Fruit fly (Drosophila melanogaster) whole organism, embryonic: ENCODE data around the gene CG17224.
A peak's percentile ranks its signal among the peaks of the same experiment; 100 is the strongest.

Source experiments
- ATbp ChIP-seq: fragments of 200-800 bp; sonication (Bioruptor generic); optimal IDR thresholded peaks from 2 replicates; lab custom pipeline; 2017; ENCODE audit warnings: missing biosample characterization, mild to moderate bottlenecking, missing genetic modification characterization, missing genetic modification reagents
- Antp ChIP-seq: fragments of 200-800 bp; sonication (Bioruptor generic); optimal IDR thresholded peaks from 3 replicates; lab custom pipeline; 2016; ENCODE audit warnings: missing biosample characterization, missing genetic modification characterization
- Atf3 ChIP-seq: fragments of 200-800 bp; sonication (Bioruptor generic); optimal IDR thresholded peaks from 3 replicates; lab custom pipeline; 2016; ENCODE audit warnings: missing biosample characterization, missing genetic modification characterization
- Blimp-1 ChIP-seq: fragments of 200-800 bp; sonication (Bioruptor generic); optimal IDR thresholded peaks from 3 replicates; lab custom pipeline; 2018; ENCODE audit warnings: missing biosample characterization, missing genetic modification characterization, mild to moderate bottlenecking, moderate library complexity, missing genetic modification reagents
- CG10209 ChIP-seq: fragments of 200-800 bp; sonication (Bioruptor generic); optimal IDR thresholded peaks from 3 replicates; lab custom pipeline; 2017; ENCODE audit warnings: missing biosample characterization, mild to moderate bottlenecking, missing genetic modification characterization, missing genetic modification reagents
- CG10543 ChIP-seq: fragments of 200-800 bp; sonication (Bioruptor generic); optimal IDR thresholded peaks from 3 replicates; lab custom pipeline; 2017; ENCODE audit warnings: missing biosample characterization, mild to moderate bottlenecking, missing genetic modification characterization, moderate library complexity
- CG11247 ChIP-seq: fragments of 200-800 bp; sonication (Bioruptor generic); IDR thresholded peaks from 2 replicates; pipeline ENCODE4 v1.3.6; 2022; ENCODE audit warnings: missing biosample characterization, missing genetic modification characterization
- CG11398 ChIP-seq: fragments of 200-800 bp; sonication (Bioruptor generic); optimal IDR thresholded peaks from 2 replicates; lab custom pipeline; 2016; ENCODE audit warnings: missing biosample characterization, missing genetic modification characterization
- CG12299 ChIP-seq: fragments of 200-800 bp; sonication (Bioruptor generic); optimal IDR thresholded peaks from 2 replicates; lab custom pipeline; 2018; ENCODE audit warnings: missing biosample characterization, mild to moderate bottlenecking, missing genetic modification characterization
- CG13624 ChIP-seq: fragments of 200-800 bp; sonication (Bioruptor generic); optimal IDR thresholded peaks from 2 replicates; lab custom pipeline; 2016; ENCODE audit warnings: missing biosample characterization, missing genetic modification characterization
- CG14710 ChIP-seq: fragments of 200-800 bp; sonication (Bioruptor generic); optimal IDR thresholded peaks from 3 replicates; lab custom pipeline; 2019; ENCODE audit warnings: missing biosample characterization, mild to moderate bottlenecking, missing genetic modification characterization, moderate library complexity
- CG14965 ChIP-seq: fragments of 200-800 bp; sonication (Bioruptor generic); optimal IDR thresholded peaks from 2 replicates; lab custom pipeline; 2016; ENCODE audit warnings: missing biosample characterization, missing genetic modification characterization, borderline replicate concordance
- CG1602 ChIP-seq: fragments of 200-800 bp; sonication (Bioruptor generic); optimal IDR thresholded peaks from 3 replicates; lab custom pipeline; 2016; ENCODE audit warnings: missing biosample characterization, missing genetic modification characterization
- CG32767 ChIP-seq: fragments of 200-800 bp; sonication (Bioruptor generic); IDR thresholded peaks from 2 replicates; pipeline ENCODE4 v1.3.6; 2022; ENCODE audit warnings: missing biosample characterization, missing genetic modification characterization
- CG4730 ChIP-seq: fragments of 200-800 bp; sonication (Bioruptor generic); IDR thresholded peaks from 2 replicates; pipeline ENCODE4 v1.3.6; 2022; ENCODE audit warnings: missing biosample characterization, missing genetic modification characterization
- CG6689 ChIP-seq: fragments of 200-800 bp; sonication (Bioruptor generic); IDR thresholded peaks from 2 replicates; pipeline ENCODE4 v1.3.6; 2022; ENCODE audit warnings: missing biosample characterization, missing genetic modification characterization
- CG6791 ChIP-seq: fragments of 200-800 bp; sonication (Bioruptor generic); IDR thresholded peaks from 3 replicates; pipeline ENCODE4 v1.3.6; 2022; ENCODE audit warnings: missing biosample characterization, missing genetic modification characterization; ENCODE audit not compliant: partially characterized antibody
- CG9817 ChIP-seq: fragments of 200-800 bp; sonication (Bioruptor generic); optimal IDR thresholded peaks from 2 replicates; lab custom pipeline; 2018; ENCODE audit warnings: missing biosample characterization, mild to moderate bottlenecking, missing genetic modification characterization, moderate library complexity
- Dek ChIP-seq: fragments of 200-800 bp; sonication (Bioruptor generic); optimal IDR thresholded peaks from 3 replicates; lab custom pipeline; 2019; ENCODE audit warnings: missing biosample characterization, mild to moderate bottlenecking, missing genetic modification characterization, moderate library complexity
- Dll ChIP-seq: fragments of 200-800 bp; sonication (Bioruptor generic); IDR thresholded peaks from 4 replicates; pipeline ENCODE4 v1.3.6; 2022; ENCODE audit warnings: missing biosample characterization, missing genetic modification characterization; ENCODE audit not compliant: partially characterized antibody
- Doc2 ChIP-seq: fragments of 200-800 bp; sonication (Bioruptor generic); IDR thresholded peaks from 2 replicates; pipeline ENCODE4 v1.3.6; 2022; ENCODE audit warnings: missing biosample characterization, missing genetic modification characterization
- HLH4C ChIP-seq: fragments of 200-800 bp; sonication (Bioruptor generic); IDR thresholded peaks from 3 replicates; pipeline ENCODE4 v1.3.6; 2022; ENCODE audit warnings: missing biosample characterization, missing genetic modification characterization; ENCODE audit not compliant: partially characterized antibody
- HmgD ChIP-seq: fragments of 200-800 bp; sonication (Bioruptor generic); optimal IDR thresholded peaks from 3 replicates; lab custom pipeline; 2016; ENCODE audit warnings: missing biosample characterization, missing genetic modification characterization
- Hr3 ChIP-seq: fragments of 200-800 bp; sonication (Bioruptor generic); optimal IDR thresholded peaks from 3 replicates; lab custom pipeline; 2016; ENCODE audit warnings: missing biosample characterization, missing genetic modification characterization
- Hr39 ChIP-seq: fragments of >200 bp; optimal IDR thresholded peaks from 2 replicates; lab custom pipeline; 2017
- Hsf ChIP-seq: fragments of 200-800 bp; sonication (Bioruptor generic); optimal IDR thresholded peaks from 3 replicates; lab custom pipeline; 2016; ENCODE audit warnings: missing biosample characterization, missing genetic modification characterization
- MESR4 ChIP-seq: fragments of 200-800 bp; sonication (Bioruptor generic); optimal IDR thresholded peaks from 2 replicates; lab custom pipeline; 2018; ENCODE audit warnings: missing biosample characterization, mild to moderate bottlenecking, missing genetic modification characterization, moderate library complexity
- Mad ChIP-seq: fragments of 200-800 bp; sonication (Bioruptor generic); optimal IDR thresholded peaks from 2 replicates; lab custom pipeline; 2016; ENCODE audit warnings: missing biosample characterization, missing genetic modification characterization
- Nf-YA ChIP-seq: fragments of 200-800 bp; sonication (Bioruptor generic); IDR thresholded peaks from 2 replicates; pipeline ENCODE4 v1.3.6; 2022; ENCODE audit warnings: missing biosample characterization, missing genetic modification characterization
- Nf-YC ChIP-seq: fragments of 200-800 bp; optimal IDR thresholded peaks from 3 replicates; lab custom pipeline; 2019; ENCODE audit warnings: missing biosample characterization, mild to moderate bottlenecking, missing genetic modification characterization, moderate library complexity
- Opbp ChIP-seq: fragments of 200-800 bp; sonication (Bioruptor generic); IDR thresholded peaks from 3 replicates; pipeline ENCODE4 v1.3.6; 2022; ENCODE audit warnings: missing biosample characterization, missing genetic modification characterization; ENCODE audit not compliant: partially characterized antibody
- PHDP ChIP-seq: fragments of 200-800 bp; sonication (Bioruptor generic); optimal IDR thresholded peaks from 3 replicates; lab custom pipeline; 2018; ENCODE audit warnings: missing biosample characterization, mild to moderate bottlenecking, missing genetic modification characterization, moderate library complexity
- Pdp1 ChIP-seq, 2 experiments: fragments of 200-800 bp; sonication (Bioruptor generic); optimal IDR thresholded peaks; 3 replicates each; lab custom pipeline; 2016; ENCODE audit warnings: missing biosample characterization in 2 of 2, missing genetic modification characterization in 2 of 2, mild to moderate bottlenecking in 1 of 2, moderate library complexity in 1 of 2
- Scr ChIP-seq: fragments of 200-800 bp; sonication (Bioruptor generic); IDR thresholded peaks from 2 replicates; pipeline ENCODE4 v1.3.6; 2022; ENCODE audit warnings: missing biosample characterization, missing genetic modification characterization; ENCODE audit not compliant: partially characterized antibody
- abd-A ChIP-seq: fragments of 200-800 bp; sonication (Bioruptor generic); optimal IDR thresholded peaks from 3 replicates; lab custom pipeline; 2019; ENCODE audit warnings: missing biosample characterization, mild to moderate bottlenecking, missing genetic modification characterization, moderate library complexity
- al ChIP-seq: fragments of 200-800 bp; sonication (Bioruptor generic); IDR thresholded peaks from 2 replicates; pipeline ENCODE4 v1.3.6; 2022; ENCODE audit warnings: missing biosample characterization, missing genetic modification characterization
- amos ChIP-seq: fragments of 200-800 bp; sonication (Bioruptor generic); IDR thresholded peaks from 2 replicates; pipeline ENCODE4 v1.3.6; 2022; ENCODE audit warnings: missing biosample characterization, missing genetic modification characterization; ENCODE audit not compliant: partially characterized antibody
- cas ChIP-seq: fragments of 200-800 bp; sonication (Bioruptor generic); IDR thresholded peaks from 2 replicates; pipeline ENCODE4 v1.3.6; 2022; ENCODE audit warnings: missing biosample characterization, missing genetic modification characterization
- cato ChIP-seq: fragments of 200-800 bp; sonication (Bioruptor generic); optimal IDR thresholded peaks from 2 replicates; lab custom pipeline; 2016; ENCODE audit warnings: missing biosample characterization, missing genetic modification characterization, borderline replicate concordance
- croc ChIP-seq: fragments of 200-800 bp; sonication (Bioruptor generic); conservative IDR thresholded peaks from 3 replicates; pipeline ENCODE4 v1.3.6; 2022; ENCODE audit warnings: missing biosample characterization, missing genetic modification characterization
- danr ChIP-seq: fragments of 200-800 bp; sonication (Bioruptor generic); IDR thresholded peaks from 2 replicates; pipeline ENCODE4 v1.3.6; 2022; ENCODE audit warnings: missing biosample characterization, missing genetic modification characterization
- ems ChIP-seq: fragments of 200-800 bp; sonication (Bioruptor generic); optimal IDR thresholded peaks from 3 replicates; lab custom pipeline; 2016; ENCODE audit warnings: missing biosample characterization, missing genetic modification characterization
- gsb ChIP-seq: fragments of 200-800 bp; sonication (Bioruptor generic); IDR thresholded peaks from 2 replicates; pipeline ENCODE4 v1.3.6; 2022; ENCODE audit warnings: missing biosample characterization, missing genetic modification characterization
- lmd ChIP-seq: fragments of 200-800 bp; sonication (Bioruptor generic); IDR thresholded peaks from 2 replicates; pipeline ENCODE4 v1.3.6; 2022; ENCODE audit warnings: missing biosample characterization, missing genetic modification characterization
- psq ChIP-seq: fragments of 200-800 bp; sonication (Bioruptor generic); optimal IDR thresholded peaks from 2 replicates; lab custom pipeline; 2017; ENCODE audit warnings: missing biosample characterization, missing genetic modification characterization
- run ChIP-seq: fragments of 200-800 bp; sonication (Bioruptor generic); optimal IDR thresholded peaks from 3 replicates; lab custom pipeline; 2018; ENCODE audit warnings: missing biosample characterization, mild to moderate bottlenecking, missing genetic modification characterization
- shn ChIP-seq: fragments of 200-800 bp; sonication (Bioruptor generic); optimal IDR thresholded peaks from 3 replicates; lab custom pipeline; 2016; ENCODE audit warnings: missing biosample characterization, missing genetic modification characterization
- stc ChIP-seq: fragments of 200-800 bp; sonication (Bioruptor generic); IDR thresholded peaks from 2 replicates; pipeline ENCODE4 v1.3.6; 2022; ENCODE audit warnings: missing biosample characterization, missing genetic modification characterization
- unpg ChIP-seq: fragments of 200-800 bp; sonication (Bioruptor generic); optimal IDR thresholded peaks from 3 replicates; lab custom pipeline; 2018; ENCODE audit warnings: missing biosample characterization, mild to moderate bottlenecking, missing genetic modification characterization, moderate library complexity
- vfl ChIP-seq: fragments of 200-800 bp; sonication (Bioruptor generic); optimal IDR thresholded peaks from 2 replicates; lab custom pipeline; 2016; ENCODE audit warnings: missing biosample characterization, missing genetic modification characterization

The CG17224 gene

DNA sequence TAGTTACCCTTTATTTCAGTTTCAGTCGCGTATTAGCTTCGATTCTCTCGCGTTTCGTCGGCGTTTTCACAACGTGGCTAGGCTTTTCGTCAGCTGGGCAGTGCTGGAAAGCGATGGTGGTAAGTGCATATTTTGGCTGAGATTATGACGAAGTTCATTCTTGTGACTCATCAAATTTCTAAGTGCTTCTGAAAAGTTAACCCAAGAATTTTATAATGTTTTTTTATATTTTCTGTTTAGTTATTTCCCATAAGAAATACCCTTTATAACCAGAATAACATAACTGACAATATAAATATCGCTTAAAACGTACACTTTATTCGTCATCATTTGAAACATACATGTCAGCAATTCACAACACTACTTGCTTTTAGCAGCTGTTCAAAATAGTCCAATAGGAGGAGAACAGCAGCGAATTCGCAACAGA lies 19.1 kb upstream of the CG17224 start, which contains the start of the genes CG17260 and SerRS (continued):
- TF ChIP-seq amos (GFP tag; lab: Robert Waterston, UW) (peak; percentile 22; the same call in 1 of the 2 replicates), CG10543 (GFP tag; lab: Kevin White, UChicago) (peak; percentile 91), croc (GFP tag; lab: Robert Waterston, UW) (peak; percentile 89), CG11398 (GFP tag; lab: Kevin White, UChicago) (peak; percentile 82), Blimp-1 (GFP tag; lab: Kevin White, UChicago) (no peak), danr (GFP tag; lab: Robert Waterston, UW) (peak; percentile 84), Hr3 (peak; percentile 94), HLH4C (no peak), PHDP (tag; lab: Kevin White, UChicago) (peak; percentile 89), Mad (GFP tag; lab: Kevin White, UChicago) (peak; percentile 93), ATbp (GFP tag; lab: Kevin White, UChicago) (peak; percentile 78), CG9817 (tag; lab: Kevin White, UChicago) (peak; percentile 95), Hr39 (lab: Kevin White, UChicago) (no peak), MESR4 (GFP tag; lab: Kevin White, UChicago) (peak; percentile 69), CG1602 (peak; percentile 96), CG13624 (GFP tag; lab: Kevin White, UChicago) (peak; percentile 95), Opbp (GFP tag; lab: Robert Waterston, UW) (no peak), Nf-YA (GFP tag; lab: Robert Waterston, UW) (peak; percentile 67; the same call in 1 of the 2 replicates), lmd (GFP tag; lab: Robert Waterston, UW) (peak; percentile 96), gsb (GFP tag; lab: Robert Waterston, UW) (peak; percentile 73), CG14710 (tag; lab: Kevin White, UChicago) (peak; percentile 91), abd-A (no peak), Nf-YC (tag; lab: Kevin White, UChicago) (peak; percentile 86), CG14965 (GFP tag; lab: Kevin White, UChicago) (no peak), cas (GFP tag; lab: Robert Waterston, UW) (peak; percentile 77; the same call in 1 of the 2 replicates), CG12299 (tag; lab: Kevin White, UChicago) (peak; percentile 84), CG11247 (peak; percentile 88), CG6791 (GFP tag; lab: Robert Waterston, UW) (no peak), vfl (GFP tag; lab: Kevin White, UChicago) (peak; percentile 92), ems (GFP tag; lab: Kevin White, UChicago) (peak; percentile 84), stc (peak; percentile 86), CG6689 (GFP tag; lab: Robert Waterston, UW) (peak; percentile 94), Dll (GFP tag; lab: Robert Waterston, UW) (peak; percentile 69), Pdp1 (GFP tag; optimal IDR thresholded peaks at IDR 0.05; lab: Kevin White, UChicago) (peak; percentile 91 to 95), run (tag; lab: Kevin White, UChicago) (peak; percentile 70), Hsf (GFP tag; lab: Kevin White, UChicago) (peak; percentile 97), al (GFP tag; lab: Robert Waterston, UW) (peak; percentile 95), CG4730 (peak; percentile 91), Dek (peak; percentile 91), Scr (GFP tag; lab: Robert Waterston, UW) (peak; percentile 67), HmgD (GFP tag; lab: Kevin White, UChicago) (peak; percentile 71), shn (GFP tag; lab: Kevin White, UChicago) (peak; percentile 93), psq (peak; percentile 90), unpg (GFP tag; lab: Kevin White, UChicago) (peak; percentile 94), Antp (GFP tag; lab: Kevin White, UChicago) (peak; percentile 94), Doc2 (GFP tag; lab: Robert Waterston, UW) (peak; percentile 84), Atf3 (GFP tag; lab: Kevin White, UChicago) (peak; percentile 89), CG10209 (peak; percentile 91), cato (GFP tag; lab: Kevin White, UChicago) (peak; percentile 86), CG32767 (GFP tag; lab: Robert Waterston, UW) (peak; percentile 84; the same call in 1 of the 2 replicates)
